Fruit fly (Drosophila melanogaster) whole organism, embryonic: ENCODE results near the gene CG34138.

Experiments
- Atf6 ChIP-seq: fragments of 200-800 bp; sonication (Bioruptor generic); IDR thresholded peaks from 2 replicates; pipeline ENCODE4 v1.3.6; 2022; ENCODE audit warnings: missing biosample characterization, missing genetic modification characterization
- B-H2 ChIP-seq: fragments of 200-800 bp; sonication (Bioruptor generic); optimal IDR thresholded peaks from 2 replicates; lab custom pipeline; 2018; ENCODE audit warnings: missing biosample characterization, mild to moderate bottlenecking, missing genetic modification characterization
- CG11456 ChIP-seq: fragments of 200-800 bp; sonication (Bioruptor generic); IDR thresholded peaks from 3 replicates; pipeline ENCODE4 v1.3.6; 2022; ENCODE audit warnings: missing biosample characterization, missing genetic modification characterization
- CG12769 ChIP-seq: fragments of 200-800 bp; sonication (Bioruptor generic); optimal IDR thresholded peaks from 2 replicates; lab custom pipeline; 2019; ENCODE audit warnings: missing biosample characterization, mild to moderate bottlenecking, missing genetic modification characterization, moderate library complexity
- CG14441 ChIP-seq: fragments of 200-800 bp; sonication (Bioruptor generic); IDR thresholded peaks from 2 replicates; pipeline ENCODE4 v1.3.6; 2022; ENCODE audit warnings: missing biosample characterization, missing genetic modification characterization
- CG1647 ChIP-seq: fragments of 200-800 bp; sonication (Bioruptor generic); optimal IDR thresholded peaks from 3 replicates; lab custom pipeline; 2016; ENCODE audit warnings: missing biosample characterization, missing genetic modification characterization
- CG16813 ChIP-seq: fragments of 200-800 bp; sonication (Bioruptor generic); IDR thresholded peaks from 3 replicates; pipeline ENCODE4 v1.3.6; 2022; ENCODE audit warnings: missing biosample characterization, missing genetic modification characterization; ENCODE audit not compliant: partially characterized antibody
- CG1832 ChIP-seq: fragments of 200-800 bp; sonication (Bioruptor generic); optimal IDR thresholded peaks from 2 replicates; lab custom pipeline; 2017; ENCODE audit warnings: missing biosample characterization, mild to moderate bottlenecking, missing genetic modification characterization, inconsistent platforms
- CG18599 ChIP-seq: fragments of 200-800 bp; sonication (Bioruptor generic); optimal IDR thresholded peaks from 3 replicates; lab custom pipeline; 2017; ENCODE audit warnings: missing biosample characterization, missing genetic modification characterization, mild to moderate bottlenecking, moderate library complexity, missing genetic modification reagents
- CG18619 ChIP-seq: fragments of 200-800 bp; sonication (Bioruptor generic); optimal IDR thresholded peaks from 3 replicates; lab custom pipeline; 2017; ENCODE audit warnings: missing biosample characterization, mild to moderate bottlenecking, missing genetic modification characterization
- CG2129 ChIP-seq: fragments of 200-800 bp; sonication (Bioruptor generic); IDR thresholded peaks from 2 replicates; pipeline ENCODE4 v1.3.6; 2022; ENCODE audit warnings: missing biosample characterization, missing genetic modification characterization; ENCODE audit not compliant: partially characterized antibody
- CG30403 ChIP-seq: fragments of 200-800 bp; sonication (Bioruptor generic); optimal IDR thresholded peaks from 3 replicates; lab custom pipeline; 2016; ENCODE audit warnings: missing biosample characterization, missing genetic modification characterization
- CG32532 ChIP-seq: fragments of 200-800 bp; sonication (Bioruptor generic); IDR thresholded peaks from 2 replicates; pipeline ENCODE4 v1.3.6; 2022; ENCODE audit warnings: missing biosample characterization, missing genetic modification characterization
- CG6175 ChIP-seq: fragments of 200-800 bp; sonication (Bioruptor generic); IDR thresholded peaks from 3 replicates; pipeline ENCODE4 v1.3.6; 2022; ENCODE audit warnings: missing biosample characterization, missing genetic modification characterization
- CG6854 ChIP-seq: fragments of 200-800 bp; sonication (Bioruptor generic); optimal IDR thresholded peaks from 3 replicates; lab custom pipeline; 2017; ENCODE audit warnings: missing biosample characterization, mild to moderate bottlenecking, missing genetic modification characterization
- CG8359 ChIP-seq: fragments of 200-800 bp; sonication (Bioruptor generic); optimal IDR thresholded peaks from 2 replicates; lab custom pipeline; 2017; ENCODE audit warnings: missing biosample characterization, mild to moderate bottlenecking, missing genetic modification characterization, borderline replicate concordance
- CG8924 ChIP-seq: fragments of 200-800 bp; optimal IDR thresholded peaks from 3 replicates; lab custom pipeline; 2019; ENCODE audit warnings: missing biosample characterization, mild to moderate bottlenecking, missing genetic modification characterization, moderate library complexity
- CG9215 ChIP-seq: fragments of 200-800 bp; sonication (Bioruptor generic); IDR thresholded peaks from 2 replicates; pipeline ENCODE4 v1.3.6; 2022; ENCODE audit warnings: missing biosample characterization, missing genetic modification characterization
- D19A ChIP-seq: fragments of 200-800 bp; optimal IDR thresholded peaks from 3 replicates; lab custom pipeline; 2019; ENCODE audit warnings: missing biosample characterization, mild to moderate bottlenecking, missing genetic modification characterization, moderate library complexity
- Dbx ChIP-seq: fragments of 200-800 bp; sonication (Bioruptor generic); IDR thresholded peaks from 3 replicates; pipeline ENCODE4 v1.3.6; 2022; ENCODE audit warnings: missing biosample characterization, missing genetic modification characterization
- Eip74EF ChIP-seq, 2 experiments: fragments of 200-800 bp in 1 of 2; fragments of >200 bp in 1 of 2; sonication (Bioruptor generic) in 1 of 2; optimal IDR thresholded peaks; 2 replicates each; lab custom pipeline; 2017 to 2019; ENCODE audit warnings: missing biosample characterization in 2 of 2, missing genetic modification characterization in 2 of 2, mild to moderate bottlenecking in 1 of 2, moderate library complexity in 1 of 2
- HmgZ ChIP-seq: fragments of 200-800 bp; sonication (Bioruptor generic); optimal IDR thresholded peaks from 2 replicates; lab custom pipeline; 2018; ENCODE audit warnings: missing biosample characterization, mild to moderate bottlenecking, missing genetic modification characterization
- Jarid2 ChIP-seq: fragments of 200-800 bp; sonication (Bioruptor generic); optimal IDR thresholded peaks from 3 replicates; lab custom pipeline; 2017; ENCODE audit warnings: mild to moderate bottlenecking, missing biosample characterization, missing genetic modification reagents, missing genetic modification characterization
- MBD-R2 ChIP-seq: fragments of 200-800 bp; sonication (Bioruptor generic); IDR thresholded peaks from 2 replicates; pipeline ENCODE4 v1.3.6; 2022; ENCODE audit warnings: missing biosample characterization, missing genetic modification characterization
- Med ChIP-seq: fragments of 200-800 bp; sonication (Bioruptor generic); peaks from one replicate; lab custom pipeline; 2016; ENCODE audit warnings: missing biosample characterization, missing genetic modification characterization, mild to moderate bottlenecking, inconsistent platforms, moderate library complexity
- Meics ChIP-seq: fragments of 200-800 bp; sonication (Bioruptor generic); optimal IDR thresholded peaks from 2 replicates; lab custom pipeline; 2017; ENCODE audit warnings: missing biosample characterization, mild to moderate bottlenecking, missing genetic modification characterization
- NFAT ChIP-seq: fragments of 200-800 bp; sonication (Bioruptor generic); IDR thresholded peaks from 2 replicates; pipeline ENCODE4 v1.3.6; 2022; ENCODE audit warnings: missing biosample characterization, missing genetic modification characterization
- Pdp1 ChIP-seq, 2 experiments: fragments of 200-800 bp; sonication (Bioruptor generic); optimal IDR thresholded peaks; 3 replicates each; lab custom pipeline; 2016; ENCODE audit warnings: missing biosample characterization in 2 of 2, missing genetic modification characterization in 2 of 2, mild to moderate bottlenecking in 1 of 2, moderate library complexity in 1 of 2
- Sin3A ChIP-seq: fragments of >200 bp; optimal IDR thresholded peaks from 2 replicates; lab custom pipeline; 2018
- abd-A ChIP-seq: fragments of 200-800 bp; sonication (Bioruptor generic); optimal IDR thresholded peaks from 3 replicates; lab custom pipeline; 2019; ENCODE audit warnings: missing biosample characterization, mild to moderate bottlenecking, missing genetic modification characterization, moderate library complexity
- bbx ChIP-seq: fragments of 200-800 bp; sonication (Bioruptor generic); IDR thresholded peaks from 2 replicates; pipeline ENCODE4 v1.3.6; 2022; ENCODE audit warnings: missing biosample characterization, missing genetic modification characterization; ENCODE audit not compliant: partially characterized antibody
- chinmo ChIP-seq: fragments of 200-800 bp; sonication (Bioruptor generic); IDR thresholded peaks from 4 replicates; pipeline ENCODE4 v1.3.6; 2022; ENCODE audit warnings: missing biosample characterization, missing genetic modification characterization; ENCODE audit not compliant: partially characterized antibody
- exex ChIP-seq: fragments of 200-800 bp; sonication (Bioruptor generic); optimal IDR thresholded peaks from 4 replicates; lab custom pipeline; 2018; ENCODE audit warnings: missing biosample characterization, mild to moderate bottlenecking, missing genetic modification characterization, moderate library complexity
- eyg ChIP-seq: fragments of 200-800 bp; sonication (Bioruptor generic); optimal IDR thresholded peaks from 3 replicates; lab custom pipeline; 2016; ENCODE audit warnings: missing biosample characterization, missing genetic modification characterization
- fd102C ChIP-seq: fragments of 200-800 bp; sonication (Bioruptor generic); optimal IDR thresholded peaks from 2 replicates; lab custom pipeline; 2018; ENCODE audit warnings: missing biosample characterization, mild to moderate bottlenecking, missing genetic modification characterization, moderate library complexity
- gfzf ChIP-seq: fragments of 200-800 bp; sonication (Bioruptor generic); optimal IDR thresholded peaks from 2 replicates; lab custom pipeline; 2016; ENCODE audit warnings: missing biosample characterization, mild to moderate bottlenecking, missing genetic modification characterization, moderate library complexity
- gro ChIP-seq: fragments of 200-800 bp; sonication (Bioruptor generic); optimal IDR thresholded peaks from 2 replicates; lab custom pipeline; 2016; ENCODE audit warnings: missing biosample characterization, missing genetic modification characterization
- her ChIP-seq: fragments of 200-800 bp; sonication (Bioruptor generic); optimal IDR thresholded peaks from 2 replicates; lab custom pipeline; 2016; ENCODE audit warnings: missing biosample characterization, missing genetic modification characterization
- lab ChIP-seq: fragments of 200-800 bp; sonication (Bioruptor generic); optimal IDR thresholded peaks from 3 replicates; lab custom pipeline; 2017; ENCODE audit warnings: missing biosample characterization, missing genetic modification characterization, mild to moderate bottlenecking, moderate library complexity, missing genetic modification reagents
- nerfin-1 ChIP-seq: fragments of 200-800 bp; sonication (Bioruptor generic); optimal IDR thresholded peaks from 3 replicates; lab custom pipeline; 2019; ENCODE audit warnings: missing biosample characterization, mild to moderate bottlenecking, missing genetic modification characterization, moderate library complexity
- odd ChIP-seq: fragments of 200-800 bp; sonication (Bioruptor generic); optimal IDR thresholded peaks from 2 replicates; lab custom pipeline; 2017; ENCODE audit warnings: missing biosample characterization, mild to moderate bottlenecking, missing genetic modification characterization
- otp ChIP-seq: fragments of 200-800 bp; sonication (Bioruptor generic); IDR thresholded peaks from 3 replicates; pipeline ENCODE4, ENCODE4 v1.3.6; 2022; ENCODE audit warnings: missing biosample characterization, missing genetic modification characterization
- pan ChIP-seq, 4 experiments: fragments of >200 bp in 3 of 4; fragments of 200-800 bp in 1 of 4; sonication (Bioruptor generic) in 1 of 4; optimal IDR thresholded peaks in 3 of 4; IDR thresholded peaks in 1 of 4; 2 replicates each; pipeline versions ENCODE4 v1.3.6 to Lab custom; 2017 to 2022; ENCODE audit warnings: missing biosample characterization in 2 of 4, missing genetic modification characterization in 2 of 4, mixed read lengths in 1 of 4
- phol ChIP-seq: fragments of 200-800 bp; sonication (Bioruptor generic); optimal IDR thresholded peaks from 3 replicates; lab custom pipeline; 2018; ENCODE audit warnings: missing biosample characterization, mild to moderate bottlenecking, missing genetic modification characterization, moderate library complexity
- psq ChIP-seq: fragments of 200-800 bp; sonication (Bioruptor generic); optimal IDR thresholded peaks from 2 replicates; lab custom pipeline; 2017; ENCODE audit warnings: missing biosample characterization, missing genetic modification characterization
- schlank ChIP-seq: fragments of 200-800 bp; sonication (Bioruptor generic); optimal IDR thresholded peaks from 2 replicates; lab custom pipeline; 2018; ENCODE audit warnings: missing biosample characterization, mild to moderate bottlenecking, missing genetic modification characterization
- sob ChIP-seq: fragments of 200-800 bp; sonication (Bioruptor generic); IDR thresholded peaks from 2 replicates; pipeline ENCODE4 v1.3.6; 2022; ENCODE audit warnings: missing biosample characterization, missing genetic modification characterization
- yki ChIP-seq: fragments of >200 bp; optimal IDR thresholded peaks from 3 replicates; lab custom pipeline; 2018
- z ChIP-seq: fragments of 200-800 bp; sonication (Bioruptor generic); IDR thresholded peaks from 3 replicates; pipeline ENCODE4 v1.3.6; 2022; ENCODE audit warnings: missing biosample characterization, missing genetic modification characterization

The CG34138 gene

DNA sequence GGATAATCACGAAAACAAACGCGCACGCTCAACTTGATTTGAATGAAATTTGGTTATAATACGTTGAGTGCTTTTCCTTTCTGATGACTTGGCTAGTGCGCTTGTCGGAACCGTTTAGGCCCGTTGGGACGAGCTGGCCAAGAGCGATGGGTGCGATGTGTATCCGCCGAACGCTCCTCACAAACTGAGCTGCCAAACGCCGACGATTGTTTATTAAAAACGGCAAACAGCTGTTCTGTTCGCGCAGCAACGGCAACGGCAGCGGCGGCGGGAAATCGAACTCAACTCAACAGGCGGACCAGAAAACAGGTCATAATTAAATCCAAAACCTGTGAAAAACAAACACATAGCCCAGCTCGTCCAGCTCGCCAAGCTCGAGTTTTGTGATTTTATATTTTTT is 13.8 kb upstream of the CG34138 start (continued):
- TF ChIP-seq CG14441 (GFP tag; lab: Robert Waterston, UW) (0 out of 2 replicates have a peak, but pooled peaks have one; percentile 33), eyg (GFP tag; lab: Kevin White, UChicago) (peak; percentile 17), z (GFP tag; lab: Robert Waterston, UW) (peak; percentile 86), fd102C (GFP tag; lab: Kevin White, UChicago) (no peak), otp (GFP tag; lab: Robert Waterston, UW) (0 out of 3 replicates have a peak, but pooled peaks have one; percentile 13), CG6175 (GFP tag; lab: Robert Waterston, UW) (no peak), her (GFP tag; lab: Kevin White, UChicago) (peak; percentile 35), CG2129 (GFP tag; lab: Robert Waterston, UW) (no peak), gfzf (GFP tag; lab: Kevin White, UChicago) (no peak), CG16813 (no peak), NFAT (0 out of 2 replicates have a peak, but pooled peaks have one; percentile 13), Meics (GFP tag; lab: Kevin White, UChicago) (peak; percentile 37), B-H2 (GFP tag; lab: Kevin White, UChicago) (peak; percentile 53), bbx (GFP tag; lab: Robert Waterston, UW) (peak; percentile 32; the same call in 1 of the 2 replicates), CG18599 (GFP tag; lab: Kevin White, UChicago) (peak; percentile 2), CG9215 (GFP tag; lab: Robert Waterston, UW) (no peak), abd-A (peak; percentile 78), Med (GFP tag; lab: Kevin White, UChicago) (peak; percentile 83), CG8359 (GFP tag; lab: Kevin White, UChicago) (no peak), psq (GFP tag; lab: Kevin White, UChicago) (no peak), Atf6 (0 out of 2 replicates have a peak, but pooled peaks have one; percentile 14), CG30403 (GFP tag; lab: Kevin White, UChicago) (no peak), CG1647 (no peak), HmgZ (tag; lab: Kevin White, UChicago) (no peak), D19A (no peak), pan (optimal IDR thresholded peaks at IDR 0.05; lab: Kevin White, UChicago) (no peak), pan (GFP tag; optimal IDR thresholded peaks at IDR 0.05 in 1 of 2, IDR thresholded peaks at IDR 0.05 in 1 of 2) (peak in 1 of 2 experiments; percentile 33), CG18619 (GFP tag; lab: Kevin White, UChicago) (peak; percentile 13), Pdp1 (GFP tag; optimal IDR thresholded peaks at IDR 0.05; lab: Kevin White, UChicago) (peak in 1 of 2 experiments; percentile 13), MBD-R2 (GFP tag; lab: Robert Waterston, UW) (0 out of 2 replicates have a peak, but pooled peaks have one; percentile 12), chinmo (GFP tag; lab: Robert Waterston, UW) (peak; percentile 90; the same call in 3 of the 4 replicates), phol (tag; lab: Kevin White, UChicago) (no peak), CG32532 (peak; percentile 46; the same call in 1 of the 2 replicates), CG8924 (tag; lab: Kevin White, UChicago) (no peak), Jarid2 (GFP tag; lab: Kevin White, UChicago) (peak; percentile 73), exex (tag; lab: Kevin White, UChicago) (peak; percentile 9), CG1832 (GFP tag; lab: Kevin White, UChicago) (no peak), Eip74EF (GFP tag; optimal IDR thresholded peaks at IDR 0.05; lab: Kevin White, UChicago) (peak in 1 of 2 experiments; percentile 40), Sin3A (no peak), nerfin-1 (tag; lab: Kevin White, UChicago) (no peak), yki (lab: Kevin White, UChicago) (no peak), CG6854 (GFP tag; lab: Kevin White, UChicago) (peak; percentile 38), sob (peak; percentile 20; the same call in 1 of the 2 replicates), Dbx (GFP tag; lab: Robert Waterston, UW) (peak; percentile 57; the same call in 1 of the 3 replicates), gro (GFP tag; lab: Kevin White, UChicago) (peak; percentile 44), CG12769 (tag; lab: Kevin White, UChicago) (peak; percentile 89), odd (GFP tag; lab: Kevin White, UChicago) (no peak), lab (GFP tag; lab: Kevin White, UChicago) (peak; percentile 20), CG11456 (GFP tag; lab: Robert Waterston, UW) (0 out of 3 replicates have a peak, but pooled peaks have one; percentile 16), schlank (peak; percentile 5)
